Fruit fly (Drosophila melanogaster): Measurements from ENCODE around the gene knrl.

knrl gene

dm6 chr3L:20629170-20629569 is 8.7 kb upstream of the knrl start (continued):
- TF ChIP-seq CG31365 (tag; optimal IDR thresholded peaks at IDR 0.05): no peak
- no peak for TF ChIP-seq Camta (GFP tag; optimal IDR thresholded peaks at IDR 0.05)
- TF ChIP-seq zf30C (GFP tag; optimal IDR thresholded peaks at IDR 0.05): no peak
- 0 out of 2 replicates have a peak, but pooled peaks have one; percentile 21 for TF ChIP-seq Xrp1 (GFP tag; IDR thresholded peaks at IDR 0.05)
- no peak for TF ChIP-seq CG7786 (GFP tag; optimal IDR thresholded peaks at IDR 0.05)
- no peak for TF ChIP-seq odd (GFP tag; optimal IDR thresholded peaks at IDR 0.05)
- no peak for TF ChIP-seq jumu (GFP tag; optimal IDR thresholded peaks at IDR 0.05)
- no peak for TF ChIP-seq CG7928 (GFP tag; optimal IDR thresholded peaks at IDR 0.05)
- TF ChIP-seq gsb-n (tag; optimal IDR thresholded peaks at IDR 0.05): no peak
- TF ChIP-seq CG13123 (GFP tag; optimal IDR thresholded peaks at IDR 0.05): no peak
- TF ChIP-seq CG31224 (GFP tag; IDR thresholded peaks at IDR 0.05): no peak
- TF ChIP-seq sens (GFP tag): peak; percentile 59
- TF ChIP-seq CG11504 (tag; optimal IDR thresholded peaks at IDR 0.05): no peak

dm6 chr3L:20624626-20625025 is 4.2 kb upstream of the knrl start:
- no peak for TF ChIP-seq CG32772 (GFP tag; IDR thresholded peaks at IDR 0.05)
- TF ChIP-seq cg (GFP tag; optimal IDR thresholded peaks at IDR 0.05): no peak
- TF ChIP-seq CG30403 (GFP tag; optimal IDR thresholded peaks at IDR 0.05): no peak
- TF ChIP-seq mam (GFP tag; optimal IDR thresholded peaks at IDR 0.05): peak; percentile 18
- TF ChIP-seq CG15601 (tag; optimal IDR thresholded peaks at IDR 0.05): no peak
- no peak for TF ChIP-seq CG6854 (GFP tag; optimal IDR thresholded peaks at IDR 0.05)
- peak; percentile 68 for TF ChIP-seq D19A (tag; optimal IDR thresholded peaks at IDR 0.05)
- TF ChIP-seq grau (tag; optimal IDR thresholded peaks at IDR 0.05): peak; percentile 30
- TF ChIP-seq CG3281 (GFP tag; optimal IDR thresholded peaks at IDR 0.05): peak; percentile 6
- TF ChIP-seq chinmo (GFP tag; IDR thresholded peaks at IDR 0.05; ENCODE audit: partially characterized antibody): 0 out of 4 replicates have a peak, but pooled peaks have one; percentile 25
- peak; percentile 40; the same call in 1 of the 2 replicates for TF ChIP-seq CG14441 (GFP tag; IDR thresholded peaks at IDR 0.05)
- peak; percentile 43 for TF ChIP-seq CG2120 (GFP tag; optimal IDR thresholded peaks at IDR 0.05)
- peak; percentile 3 for TF ChIP-seq CG15269 (tag; optimal IDR thresholded peaks at IDR 0.05)
- TF ChIP-seq cad (GFP tag; optimal IDR thresholded peaks at IDR 0.05): no peak
- TF ChIP-seq ERR (GFP tag; optimal IDR thresholded peaks at IDR 0.05): no peak
- peak; percentile 22 for TF ChIP-seq gro (GFP tag; optimal IDR thresholded peaks at IDR 0.05)
- TF ChIP-seq tgo (GFP tag; IDR thresholded peaks at IDR 0.05): 0 out of 3 replicates have a peak, but pooled peaks have one; percentile 22
- TF ChIP-seq zfh2 (GFP tag; optimal IDR thresholded peaks at IDR 0.05): peak; percentile 11
- TF ChIP-seq Deaf1 (tag; optimal IDR thresholded peaks at IDR 0.05): peak; percentile 21
- TF ChIP-seq nom (GFP tag; optimal IDR thresholded peaks at IDR 0.05): no peak
- TF ChIP-seq Rfx (GFP tag; IDR thresholded peaks at IDR 0.05): peak; percentile 50; the same call in 1 of the 2 replicates
- TF ChIP-seq dpn (GFP tag; optimal IDR thresholded peaks at IDR 0.05): peak in 1 of 2 experiments; percentile 7
- peak; percentile 78 for TF ChIP-seq Med (GFP tag)
- TF ChIP-seq CG9932 (GFP tag; IDR thresholded peaks at IDR 0.05): peak; percentile 42
- peak; percentile 10 for TF ChIP-seq Meics (GFP tag; optimal IDR thresholded peaks at IDR 0.05)
- peak; percentile 23 for TF ChIP-seq sens (GFP tag)
- peak; percentile 37; the same call in 2 of the 3 replicates for TF ChIP-seq row (GFP tag; IDR thresholded peaks at IDR 0.05)
- TF ChIP-seq gem (tag; optimal IDR thresholded peaks at IDR 0.05): peak; percentile 29
- peak; percentile 9 for TF ChIP-seq CG13624 (GFP tag; optimal IDR thresholded peaks at IDR 0.05)
- no peak for TF ChIP-seq Dp (GFP tag; optimal IDR thresholded peaks at IDR 0.05)
- peak; percentile 26 for TF ChIP-seq CG7839 (tag; optimal IDR thresholded peaks at IDR 0.05)
- TF ChIP-seq NC2β (GFP tag; optimal IDR thresholded peaks at IDR 0.05): no peak
- no peak for TF ChIP-seq Abd-B (GFP tag; optimal IDR thresholded peaks at IDR 0.05)

Measured in whole organism, embryonic.